Worm (Caenorhabditis elegans): ENCODE measurements around the gene C34C12.7.

Gene C34C12.7

ce11 chrIII:3502215-3502838 lies 14.2 kb upstream of the C34C12.7 start, which contains the start of gene M01F1.8:
TSS of gene M01F1.8 (minus strand) at chrIII:3502549.
- TF ChIP-seq W03F9.2 (tag; optimal IDR thresholded peaks at IDR 0.05) (no peak), dao-5 (tag; optimal IDR thresholded peaks at IDR 0.05) (no peak), him-1 (tag; optimal IDR thresholded peaks at IDR 0.05) (no peak)

ce11 chrIII:3499850-3500249 lies 11.7 kb upstream of the C34C12.7 start:
- no peak for TF ChIP-seq dao-5 (tag; optimal IDR thresholded peaks at IDR 0.05)
- no peak for TF ChIP-seq W03F9.2 (tag; optimal IDR thresholded peaks at IDR 0.05)
- no peak for TF ChIP-seq him-1 (tag; optimal IDR thresholded peaks at IDR 0.05)

ce11 chrIII:3498957-3499356 lies 10.8 kb upstream of the C34C12.7 start, which contains the start of gene M01F1.9:
TSS of gene M01F1.9 (minus strand) at chrIII:3499057.
- TF ChIP-seq dao-5 (tag; optimal IDR thresholded peaks at IDR 0.05): no peak
- TF ChIP-seq W03F9.2 (tag; optimal IDR thresholded peaks at IDR 0.05): no peak
- no peak for TF ChIP-seq him-1 (tag; optimal IDR thresholded peaks at IDR 0.05)

ce11 chrIII:3493138-3493537 lies 5.0 kb upstream of the C34C12.7 start, which contains the start of gene gly-14:
TSS of gene gly-14 (minus strand) at chrIII:3493238.
- TF ChIP-seq him-1 (tag; optimal IDR thresholded peaks at IDR 0.05) (no peak), dao-5 (tag; optimal IDR thresholded peaks at IDR 0.05) (no peak), W03F9.2 (tag; optimal IDR thresholded peaks at IDR 0.05) (no peak)

DNA sequence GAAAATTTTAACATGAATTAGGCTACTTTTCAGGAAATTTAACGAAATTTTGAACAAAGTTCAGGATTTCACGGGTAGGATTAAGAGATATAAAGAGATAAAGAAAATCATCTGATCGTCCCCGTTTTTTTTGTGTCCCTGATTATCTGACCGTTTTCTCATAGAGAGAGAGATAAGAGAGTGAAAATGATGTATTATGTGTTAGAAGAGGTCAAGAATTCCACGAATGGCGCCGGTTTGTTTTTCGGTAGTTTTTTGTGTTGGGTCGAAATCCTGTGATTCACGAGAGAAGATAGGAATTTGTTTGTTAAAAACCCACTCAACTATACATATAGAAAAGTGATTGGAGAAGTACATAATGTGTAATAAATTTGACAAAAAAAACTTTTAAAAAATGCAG lies 1.0 kb downstream of the C34C12.7 start:
- TF ChIP-seq him-1 (tag; optimal IDR thresholded peaks at IDR 0.05): no peak
- no peak for TF ChIP-seq W03F9.2 (tag; optimal IDR thresholded peaks at IDR 0.05)
- TF ChIP-seq dao-5 (tag; optimal IDR thresholded peaks at IDR 0.05): no peak

- TF ChIP-seq him-1 (tag; optimal IDR thresholded peaks at IDR 0.05) (no peak), dao-5 (tag; optimal IDR thresholded peaks at IDR 0.05) (no peak), W03F9.2 (tag; optimal IDR thresholded peaks at IDR 0.05) (no peak)
Observed at ce11 chrIII:3486055-3486454, 2.1 kb downstream of the C34C12.7 start.

DNA sequence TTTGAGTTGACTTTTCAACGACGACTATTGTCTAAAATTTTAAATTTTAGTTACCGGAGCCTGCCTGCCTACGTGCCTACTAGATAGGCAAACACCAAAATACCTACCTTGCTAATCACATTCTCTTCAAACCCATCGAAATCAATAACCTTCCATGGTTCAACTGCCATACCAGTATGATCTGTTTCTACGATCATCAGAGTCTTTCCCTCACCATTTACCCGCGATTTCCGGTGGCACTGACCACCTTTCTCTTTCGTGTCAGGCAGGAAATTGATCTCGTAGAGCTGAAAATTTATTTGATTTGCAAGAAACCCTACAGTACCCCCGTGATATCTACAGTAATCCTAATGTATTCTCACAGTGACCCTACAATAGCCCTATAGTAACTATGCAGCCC lies 3.1 kb downstream of the C34C12.7 start:
- no peak for TF ChIP-seq dao-5 (tag; optimal IDR thresholded peaks at IDR 0.05)

DNA sequence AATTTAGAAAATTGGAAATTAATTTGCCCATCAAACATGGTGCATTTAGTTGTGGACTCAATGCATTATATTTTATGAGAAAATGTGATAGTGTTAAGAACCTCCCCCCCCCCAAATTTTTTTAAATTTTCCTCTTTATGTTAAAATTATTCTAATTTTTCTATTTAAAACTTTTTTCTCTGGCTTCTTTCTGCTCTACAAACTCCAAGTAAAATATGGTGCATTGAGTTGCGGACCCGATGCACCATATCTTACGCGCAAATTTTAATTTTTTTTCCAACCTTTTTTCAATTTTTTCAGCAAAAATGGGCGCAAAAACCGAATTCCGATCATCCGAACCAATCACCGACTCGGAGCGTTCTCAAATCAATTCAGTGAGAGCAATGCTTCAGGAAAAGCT lies 5.8 kb downstream of the C34C12.7 start, which contains the start of gene C34C12.6:
Gene C34C12.6 (plus strand): TSS at position 301 of the 400 bp plus-strand sequence.
- no peak for TF ChIP-seq W03F9.2 (tag; optimal IDR thresholded peaks at IDR 0.05)
- TF ChIP-seq dao-5 (tag; optimal IDR thresholded peaks at IDR 0.05): no peak
- no peak for TF ChIP-seq him-1 (tag; optimal IDR thresholded peaks at IDR 0.05)

DNA sequence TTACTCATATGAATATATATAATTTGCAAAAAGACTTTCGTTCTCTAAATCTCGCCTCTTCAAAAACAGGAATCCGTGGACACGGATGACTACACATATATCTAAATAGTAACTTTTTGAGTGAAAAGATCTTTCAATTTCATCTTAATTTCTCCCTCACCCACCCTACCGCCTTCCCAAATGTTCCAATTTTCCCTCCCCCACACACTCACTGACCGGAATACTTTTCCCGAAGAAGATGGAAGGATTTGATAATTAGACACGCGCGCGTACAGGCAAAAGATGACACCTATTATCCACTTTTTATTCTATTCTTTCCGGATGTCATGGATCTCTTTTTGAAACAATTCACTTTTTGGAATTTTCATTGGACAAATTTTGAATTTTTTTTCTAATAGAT lies 7.2 kb downstream of the C34C12.7 start:
- TF ChIP-seq W03F9.2 (tag; optimal IDR thresholded peaks at IDR 0.05): no peak
- TF ChIP-seq dao-5 (tag; optimal IDR thresholded peaks at IDR 0.05): no peak
- no peak for TF ChIP-seq him-1 (tag; optimal IDR thresholded peaks at IDR 0.05)

DNA sequence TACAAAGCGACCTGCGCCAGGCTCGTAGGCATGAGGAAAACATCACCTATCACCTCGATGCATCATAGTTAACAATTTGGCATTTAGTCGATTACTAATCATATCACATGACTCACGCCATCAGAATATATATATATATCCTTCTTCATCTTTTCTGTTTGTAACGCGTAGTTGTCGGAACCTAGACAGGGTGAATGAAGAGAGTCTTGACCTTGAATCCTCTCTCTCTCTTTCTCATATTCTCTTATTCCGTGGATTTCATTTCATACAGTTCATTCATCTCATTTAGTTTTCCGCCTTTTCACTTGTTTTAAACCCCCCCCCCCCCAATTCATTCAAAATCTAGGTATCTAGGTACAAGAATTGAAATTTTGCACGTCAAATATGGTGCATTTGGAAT lies 7.9 kb downstream of the C34C12.7 start:
- no peak for TF ChIP-seq him-1 (tag; optimal IDR thresholded peaks at IDR 0.05)

DNA sequence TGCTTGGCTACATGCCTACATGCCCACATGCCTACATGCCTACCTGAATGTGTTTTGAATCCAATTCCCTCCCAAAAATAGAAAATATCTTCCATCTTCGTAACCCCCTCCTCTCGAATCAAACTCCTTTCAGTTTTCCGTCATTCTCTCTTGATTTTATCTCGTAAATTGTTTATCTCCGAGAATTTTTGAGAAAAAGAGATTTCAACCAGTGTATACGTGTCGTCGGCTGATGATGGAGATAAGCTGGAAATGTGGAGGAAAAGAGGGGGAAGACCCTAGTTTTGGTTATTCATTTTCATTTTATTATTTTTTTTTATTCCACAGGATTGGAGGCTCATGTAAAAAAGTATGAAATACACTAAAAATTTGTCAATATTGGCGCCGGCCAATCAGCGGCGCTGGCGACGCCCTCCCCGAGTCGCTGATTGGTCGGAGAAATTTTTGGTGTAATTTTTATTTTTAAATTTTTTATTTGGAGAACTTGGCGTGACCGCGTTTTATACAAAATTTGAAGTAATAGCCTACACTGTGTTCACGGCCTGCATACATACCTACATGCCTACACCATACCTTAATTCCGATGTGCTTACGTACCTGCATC lies 9.2 kb downstream of the C34C12.7 start:
- TF ChIP-seq W03F9.2 (tag; optimal IDR thresholded peaks at IDR 0.05): no peak
- no peak for TF ChIP-seq dao-5 (tag; optimal IDR thresholded peaks at IDR 0.05)
- TF ChIP-seq him-1 (tag; optimal IDR thresholded peaks at IDR 0.05): no peak

DNA sequence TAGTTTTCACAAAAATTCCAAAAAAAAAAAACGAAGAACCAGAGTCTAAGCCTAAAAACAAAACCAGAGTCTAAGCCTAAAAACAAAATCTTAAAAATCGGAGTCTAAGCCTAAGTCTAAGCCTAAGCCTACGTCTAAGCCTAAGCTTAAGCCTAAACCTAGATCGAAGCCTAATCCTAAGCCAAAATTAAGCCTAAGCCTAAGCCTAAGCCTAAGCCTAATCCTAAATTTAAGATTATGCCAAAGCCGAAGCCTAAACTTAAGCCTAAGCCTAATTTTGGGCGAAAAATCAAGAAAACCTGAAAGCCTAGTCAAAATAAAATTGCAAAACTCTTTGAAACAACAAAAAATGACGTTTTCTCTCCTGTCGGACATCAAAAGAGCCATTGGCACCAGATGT lies 10.8 kb downstream of the C34C12.7 start:
- TF ChIP-seq him-1 (tag; optimal IDR thresholded peaks at IDR 0.05) (no peak), dao-5 (tag; optimal IDR thresholded peaks at IDR 0.05) (no peak), W03F9.2 (tag; optimal IDR thresholded peaks at IDR 0.05) (no peak)

DNA sequence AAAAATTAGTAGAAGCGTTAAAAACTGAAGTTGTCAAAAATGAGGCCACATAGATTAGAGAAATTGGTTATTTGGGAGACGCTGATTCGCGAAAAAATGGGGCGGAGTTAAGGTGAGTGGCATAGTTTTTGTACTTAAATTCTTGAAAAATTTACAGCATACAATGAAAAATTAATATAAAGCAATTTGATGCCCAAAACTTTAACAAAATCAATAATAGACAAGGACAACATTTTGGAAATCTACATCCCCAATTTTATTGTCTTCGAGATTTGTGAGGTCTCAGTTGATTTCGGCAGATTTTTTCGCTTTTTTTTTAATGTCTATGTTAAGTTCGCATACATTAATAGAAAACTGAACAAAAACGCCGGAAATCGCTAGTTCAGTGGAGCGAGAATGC lies 11.9 kb downstream of the C34C12.7 start:
- no peak for TF ChIP-seq him-1 (tag; optimal IDR thresholded peaks at IDR 0.05)
- no peak for TF ChIP-seq dao-5 (tag; optimal IDR thresholded peaks at IDR 0.05)
- TF ChIP-seq W03F9.2 (tag; optimal IDR thresholded peaks at IDR 0.05): no peak

- TF ChIP-seq dao-5 (tag; optimal IDR thresholded peaks at IDR 0.05): no peak
- no peak for TF ChIP-seq him-1 (tag; optimal IDR thresholded peaks at IDR 0.05)
- no peak for TF ChIP-seq W03F9.2 (tag; optimal IDR thresholded peaks at IDR 0.05)
Observed at ce11 chrIII:3475497-3475896, 12.6 kb downstream of the C34C12.7 start, which contains the start of gene C34C12.9. TSS of gene C34C12.9 (minus strand) at chrIII:3475512.

DNA sequence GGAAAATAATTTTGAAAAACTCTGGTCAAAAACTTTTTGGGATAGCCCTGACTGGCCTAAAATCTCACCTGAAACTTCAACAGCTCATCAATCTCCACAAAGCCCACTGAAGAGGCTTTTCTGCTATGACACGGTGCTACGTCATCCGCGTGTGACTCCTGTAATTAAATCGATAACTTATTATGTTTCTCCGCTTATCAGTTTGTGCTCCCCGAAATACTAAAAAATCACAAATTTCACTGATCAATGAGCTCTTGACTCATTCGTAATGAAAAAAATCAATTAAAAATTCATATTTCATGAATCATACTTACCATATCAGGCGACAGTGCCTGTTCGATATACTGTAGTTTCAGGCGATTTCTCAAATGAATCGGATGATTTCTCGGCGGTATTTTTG lies 13.1 kb downstream of the C34C12.7 start:
- no peak for TF ChIP-seq him-1 (tag; optimal IDR thresholded peaks at IDR 0.05)
- TF ChIP-seq dao-5 (tag; optimal IDR thresholded peaks at IDR 0.05): no peak
- TF ChIP-seq W03F9.2 (tag; optimal IDR thresholded peaks at IDR 0.05): no peak

All from whole organism, L4/young adult.